Worm (Caenorhabditis elegans): ENCODE results near the gene C39F7.5.
A peak's percentile ranks its signal among the peaks of the same experiment; 100 is the strongest.

DNA sequence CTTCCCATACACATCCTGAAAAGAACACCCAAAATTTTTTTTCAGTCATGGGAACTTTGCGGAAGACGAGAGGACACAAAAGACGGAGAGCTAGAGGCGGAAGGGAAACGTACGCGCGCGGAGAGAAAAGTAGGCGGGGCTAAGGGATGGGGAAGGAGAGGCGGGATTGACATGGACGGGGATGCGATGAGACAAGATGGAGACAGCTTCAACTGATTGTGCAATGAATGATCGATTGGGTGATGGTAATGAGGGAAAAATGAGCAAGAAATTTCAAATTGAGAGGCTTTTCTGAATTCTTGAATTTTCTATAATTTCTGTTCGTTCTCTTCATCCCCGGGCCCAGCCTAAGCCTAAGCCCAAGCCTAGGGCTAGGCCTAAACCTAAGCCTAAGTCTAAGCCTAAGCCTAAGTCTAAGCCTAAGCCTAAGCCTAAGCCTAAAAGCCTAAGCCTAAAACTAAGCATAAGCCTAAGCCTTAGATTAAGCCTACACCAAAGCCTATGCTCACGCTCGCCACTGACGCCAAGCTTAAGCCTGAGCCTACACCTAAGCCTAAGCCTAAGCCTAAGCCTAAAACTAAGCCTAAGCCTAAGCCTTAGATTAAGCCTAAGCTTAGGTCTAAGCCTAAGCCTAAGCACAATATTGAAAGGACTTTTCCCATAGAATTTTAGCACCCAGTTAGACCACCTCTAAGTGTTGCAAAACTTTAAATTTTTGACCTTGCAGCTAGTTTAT, 28.1 kb upstream of the C39F7.5 start:
- TF ChIP-seq nhr-67 (tag; optimal IDR thresholded peaks at IDR 0.05) (no peak), nhr-12 (tag; optimal IDR thresholded peaks at IDR 0.05) (no peak), elt-2 (tag; optimal IDR thresholded peaks at IDR 0.05) (no peak), nhr-237 (tag; optimal IDR thresholded peaks at IDR 0.05) (no peak), snpc-4 (tag; optimal IDR thresholded peaks at IDR 0.05) (no peak), ceh-16 (tag; optimal IDR thresholded peaks at IDR 0.05) (no peak), pha-4 (tag; optimal IDR thresholded peaks at IDR 0.05) (no peak), lin-39 (tag; optimal IDR thresholded peaks at IDR 0.05) (peak; percentile 34), lin-15B (tag; optimal IDR thresholded peaks at IDR 0.05) (no peak), ceh-82 (tag; optimal IDR thresholded peaks at IDR 0.05) (no peak), skn-1 (tag; optimal IDR thresholded peaks at IDR 0.05) (no peak)

Data from whole organism, L3 larva.